Worm (Caenorhabditis elegans) whole organism, L1 larva: ENCODE data around the gene irld-50.

ENCODE experiments used
- C04F5.9 ChIP-seq: sonication (generic microtip); optimal IDR thresholded peaks from 2 replicates; lab custom pipeline; 2016; ENCODE audit warnings: missing genetic modification characterization, missing compliant biosample characterization
- C16A3.4 ChIP-seq: fragments of 150-350 bp; optimal IDR thresholded peaks from 2 replicates; lab custom pipeline; 2014; ENCODE audit warnings: missing biosample characterization, missing genetic modification characterization
- C34B4.2 ChIP-seq: sonication (generic microtip); optimal IDR thresholded peaks from 2 replicates; lab custom pipeline; 2017; ENCODE audit warnings: mild to moderate bottlenecking, missing genetic modification characterization, missing compliant biosample characterization
- aly-2 ChIP-seq: fragments of 150-350 bp; optimal IDR thresholded peaks from 2 replicates; lab custom pipeline; 2014; ENCODE audit warnings: missing biosample characterization, missing genetic modification characterization
- ceh-8 ChIP-seq: fragments of 200-800 bp; sonication (Bioruptor generic); optimal IDR thresholded peaks from 2 replicates; lab custom pipeline; 2018; ENCODE audit warnings: mild to moderate bottlenecking, missing genetic modification characterization, moderate library complexity, missing compliant biosample characterization
- ceh-82 ChIP-seq, 3 experiments: fragments of 150-350 bp in 1 of 3; sonication (generic microtip) in 2 of 3; optimal IDR thresholded peaks; 2 replicates each; lab custom pipeline; 2014 to 2017; ENCODE audit warnings: missing biosample characterization in 3 of 3, missing genetic modification characterization in 3 of 3
- ceh-88 ChIP-seq: fragments of 200-800 bp; sonication (Bioruptor generic); IDR thresholded peaks from 2 replicates; pipeline ENCODE4 v1.3.6; 2022; ENCODE audit warnings: missing genetic modification characterization, missing compliant biosample characterization
- ces-1 ChIP-seq: fragments of 150-350 bp; optimal IDR thresholded peaks from 2 replicates; lab custom pipeline; 2014; ENCODE audit warnings: missing biosample characterization, missing genetic modification reagents, missing genetic modification characterization
- dsc-1 ChIP-seq: sonication (generic microtip); optimal IDR thresholded peaks from 2 replicates; lab custom pipeline; 2016; ENCODE audit warnings: mild to moderate bottlenecking, missing genetic modification characterization, missing compliant biosample characterization
- efl-1 ChIP-seq, 4 experiments: fragments of 150-350 bp; optimal IDR thresholded peaks in 3 of 4; peaks in 1 of 4; 1 replicate in 1 of 4; 2 replicates in 3 of 4; lab custom pipeline; 2014; ENCODE audit warnings: missing biosample characterization in 2 of 4, missing genetic modification characterization in 2 of 4, missing genetic modification reagents in 2 of 4
- egl-13 ChIP-seq: sonication (generic microtip); optimal IDR thresholded peaks from 2 replicates; lab custom pipeline; 2016; ENCODE audit warnings: missing genotype, missing genetic modification reagents, missing genetic modification characterization, missing compliant biosample characterization
- elt-3 ChIP-seq, 6 experiments: fragments of 150-350 bp in 1 of 6; sonication (generic microtip); optimal IDR thresholded peaks; 2 replicates each; lab custom pipeline; 2017 to 2018; ENCODE audit warnings: missing biosample characterization in 6 of 6, missing genetic modification characterization in 6 of 6, inconsistent platforms in 1 of 6
- fos-1 ChIP-seq: fragments of 150-350 bp; optimal IDR thresholded peaks from 2 replicates; lab custom pipeline; 2014; ENCODE audit warnings: missing biosample characterization, missing genetic modification characterization
- grh-1 ChIP-seq: fragments of 200-800 bp; sonication (Bioruptor generic); IDR thresholded peaks from 2 replicates; pipeline ENCODE4 v1.3.6; 2022; ENCODE audit warnings: missing genetic modification reagents, missing genetic modification characterization, missing compliant biosample characterization
- hlh-17 ChIP-seq: fragments of 200-800 bp; sonication (Bioruptor generic); optimal IDR thresholded peaks from 2 replicates; lab custom pipeline; 2018; ENCODE audit warnings: missing genetic modification characterization, mild to moderate bottlenecking, missing compliant biosample characterization, moderate library complexity, borderline replicate concordance
- hlh-4 ChIP-seq: sonication (generic microtip); optimal IDR thresholded peaks from 2 replicates; lab custom pipeline; 2016; ENCODE audit warnings: mild to moderate bottlenecking, missing genetic modification characterization, missing compliant biosample characterization
- irx-1 ChIP-seq: sonication (generic microtip); optimal IDR thresholded peaks from 2 replicates; lab custom pipeline; 2016; ENCODE audit warnings: missing genetic modification characterization, missing compliant biosample characterization
- jun-1 ChIP-seq: fragments of 150-350 bp; optimal IDR thresholded peaks from 2 replicates; lab custom pipeline; 2014; ENCODE audit warnings: missing biosample characterization, missing genetic modification reagents, missing genetic modification characterization
- lin-13 ChIP-seq: fragments of 150-350 bp; optimal IDR thresholded peaks from 2 replicates; lab custom pipeline; 2014; ENCODE audit warnings: missing biosample characterization, missing genetic modification reagents, missing genetic modification characterization
- lin-35 ChIP-seq, 2 experiments: fragments of 150-350 bp; optimal IDR thresholded peaks; 2 replicates each; lab custom pipeline; 2014; ENCODE audit warnings: missing biosample characterization in 2 of 2, missing genetic modification characterization in 2 of 2, missing genetic modification reagents in 2 of 2
- lsy-2 ChIP-seq, 2 experiments: fragments of 150-350 bp; optimal IDR thresholded peaks; 2 replicates each; lab custom pipeline; 2014; ENCODE audit warnings: missing biosample characterization in 2 of 2, missing genetic modification characterization in 2 of 2
- mab-9 ChIP-seq: fragments of 200-800 bp; sonication (Bioruptor generic); IDR thresholded peaks from 2 replicates; pipeline ENCODE4 v1.3.6; 2022; ENCODE audit warnings: missing genetic modification reagents, missing genetic modification characterization, missing compliant biosample characterization
- mef-2 ChIP-seq: fragments of 150-350 bp; optimal IDR thresholded peaks from 2 replicates; lab custom pipeline; 2014; ENCODE audit warnings: missing biosample characterization, missing genetic modification characterization
- mep-1 ChIP-seq: fragments of 150-350 bp; optimal IDR thresholded peaks from 2 replicates; lab custom pipeline; 2014; ENCODE audit warnings: missing biosample characterization, missing genetic modification characterization
- nhr-47 ChIP-seq: sonication (generic microtip); optimal IDR thresholded peaks from 2 replicates; lab custom pipeline; 2016; ENCODE audit warnings: mild to moderate bottlenecking, missing genetic modification characterization, moderate library complexity, missing compliant biosample characterization
- nhr-77 ChIP-seq: fragments of 150-350 bp; optimal IDR thresholded peaks from 2 replicates; lab custom pipeline; 2014; ENCODE audit warnings: missing biosample characterization, missing genetic modification characterization
- nhr-90 ChIP-seq: sonication (generic microtip); optimal IDR thresholded peaks from 2 replicates; lab custom pipeline; 2016; ENCODE audit warnings: mild to moderate bottlenecking, missing genetic modification characterization, missing compliant biosample characterization; ENCODE audit not compliant: poor library complexity
- pax-3 ChIP-seq: fragments of 200-800 bp; sonication (Bioruptor generic); optimal IDR thresholded peaks from 2 replicates; lab custom pipeline; 2018; ENCODE audit warnings: mild to moderate bottlenecking, missing genetic modification characterization, moderate library complexity, missing compliant biosample characterization
- rnt-1 ChIP-seq: sonication (generic microtip); optimal IDR thresholded peaks from 2 replicates; lab custom pipeline; 2016; ENCODE audit warnings: mild to moderate bottlenecking, missing genetic modification characterization, moderate library complexity, missing compliant biosample characterization
- skn-1 ChIP-seq: fragments of 150-350 bp; optimal IDR thresholded peaks from 2 replicates; lab custom pipeline; 2014; ENCODE audit warnings: missing biosample characterization, missing genetic modification characterization
- snu-23 ChIP-seq: sonication (generic microtip); optimal IDR thresholded peaks from 2 replicates; lab custom pipeline; 2016; ENCODE audit warnings: missing genetic modification characterization, missing compliant biosample characterization
- tbx-2 ChIP-seq: sonication (generic microtip); optimal IDR thresholded peaks from 2 replicates; lab custom pipeline; 2016; ENCODE audit warnings: missing genetic modification characterization, missing compliant biosample characterization
- tlp-1 ChIP-seq: fragments of 150-350 bp; optimal IDR thresholded peaks from 2 replicates; lab custom pipeline; 2014; ENCODE audit warnings: missing biosample characterization, missing genetic modification characterization
- unc-130 ChIP-seq: fragments of 150-350 bp; optimal IDR thresholded peaks from 2 replicates; lab custom pipeline; 2017; ENCODE audit warnings: missing biosample characterization, missing genetic modification characterization, inconsistent platforms
- vab-15 ChIP-seq: sonication (generic microtip); optimal IDR thresholded peaks from 2 replicates; lab custom pipeline; 2017; ENCODE audit warnings: missing genotype, mild to moderate bottlenecking, missing genetic modification characterization, missing compliant biosample characterization
- xbp-1 ChIP-seq: sonication (generic microtip); optimal IDR thresholded peaks from 2 replicates; lab custom pipeline; 2016; ENCODE audit warnings: missing genetic modification characterization, missing compliant biosample characterization
- zag-1 ChIP-seq: fragments of 150-350 bp; optimal IDR thresholded peaks from 2 replicates; lab custom pipeline; 2014; ENCODE audit warnings: missing biosample characterization, missing genetic modification characterization
- ztf-4 ChIP-seq: fragments of 150-350 bp; optimal IDR thresholded peaks from 2 replicates; lab custom pipeline; 2014; ENCODE audit warnings: missing biosample characterization, missing genetic modification characterization

Gene irld-50

ce11 chrII:2948614-2949013 is 4.7 kb upstream of the irld-50 start:
- TF ChIP-seq jun-1 (tag; lab: Kevin White, UChicago) (no peak), pax-3 (tag; lab: Kevin White, UChicago) (no peak), mef-2 (tag; lab: Kevin White, UChicago) (no peak), nhr-90 (tag; lab: Kevin White, UChicago) (no peak), unc-130 (tag; lab: Kevin White, UChicago) (no peak), tbx-2 (no peak), ceh-88 (GFP tag; lab: Robert Waterston, UW) (no peak), hlh-17 (GFP tag; lab: Kevin White, UChicago) (no peak), nhr-77 (tag; lab: Kevin White, UChicago) (no peak), hlh-4 (tag; lab: Kevin White, UChicago) (no peak), xbp-1 (tag; lab: Kevin White, UChicago) (no peak), C04F5.9 (no peak), vab-15 (tag; lab: Kevin White, UChicago) (no peak), ceh-8 (GFP tag; lab: Kevin White, UChicago) (no peak), fos-1 (no peak), lsy-2 (tag; optimal IDR thresholded peaks at IDR 0.05; lab: Kevin White, UChicago) (no peak), grh-1 (GFP tag; lab: Robert Waterston, UW) (no peak), ceh-82 (tag; optimal IDR thresholded peaks at IDR 0.05; lab: Kevin White, UChicago) (no peak)

- TF ChIP-seq lin-35 (GFP tag; optimal IDR thresholded peaks at IDR 0.05; lab: Kevin White, UChicago), result no peak
- no peak for TF ChIP-seq dsc-1 (tag; lab: Kevin White, UChicago)
- TF ChIP-seq, all 84 proteins: peak for 0
Measured at ce11 chrII:2946438-2946837, 2.6 kb upstream of the irld-50 start, which contains the start of gene srw-79. TSS of gene srw-79 (plus strand) at chrII:2946738.

ce11 chrII:2940747-2941146 is 3.1 kb downstream of the irld-50 start, which contains the start of gene irld-66:
TSS of gene irld-66 (minus strand) at chrII:2940847.
- TF ChIP-seq ceh-8 (GFP tag; lab: Kevin White, UChicago) (no peak), lin-13 (no peak), skn-1 (tag; lab: Kevin White, UChicago) (no peak), elt-3 (tag; optimal IDR thresholded peaks at IDR 0.05; lab: Kevin White, UChicago) (no peak), aly-2 (no peak), mef-2 (tag; lab: Kevin White, UChicago) (no peak), mep-1 (no peak)

- TF ChIP-seq lin-35 (GFP tag; optimal IDR thresholded peaks at IDR 0.05; lab: Kevin White, UChicago) (no peak), snu-23 (no peak), ztf-4 (tag; lab: Kevin White, UChicago) (no peak)
Measured at ce11 chrII:2939681-2940080, 4.2 kb downstream of the irld-50 start.

ce11 chrII:2937852-2938251 is 6.0 kb downstream of the irld-50 start, which contains the start of gene irld-65:
TSS of gene irld-65 (minus strand) at chrII:2937952.
- TF ChIP-seq ztf-4 (tag; lab: Kevin White, UChicago) (no peak), tlp-1 (tag; lab: Kevin White, UChicago) (no peak), C34B4.2 (tag; lab: Kevin White, UChicago) (no peak), zag-1 (tag; lab: Kevin White, UChicago) (no peak), skn-1 (tag; lab: Kevin White, UChicago) (no peak), irx-1 (tag; lab: Kevin White, UChicago) (no peak), nhr-47 (tag; lab: Kevin White, UChicago) (no peak), mab-9 (GFP tag; lab: Robert Waterston, UW) (no peak), C16A3.4 (tag; lab: Kevin White, UChicago) (no peak), egl-13 (tag; lab: Kevin White, UChicago) (no peak), efl-1 (optimal IDR thresholded peaks at IDR 0.05; lab: Kevin White, UChicago) (no peak), efl-1 (GFP tag; optimal IDR thresholded peaks at IDR 0.05 in 1 of 2; lab: Kevin White, UChicago) (no peak), rnt-1 (tag; lab: Kevin White, UChicago) (no peak), ces-1 (GFP tag; lab: Kevin White, UChicago) (no peak)
